Fruit fly (Drosophila melanogaster) whole organism, larva: ENCODE data around the gene fd3F.
A peak's percentile ranks its signal among the peaks of the same experiment; 100 is the strongest.
"Not testable (repeated sequence)": the region's sequence is repeated elsewhere in the genome, so short reads cannot be mapped to it uniquely, and the experiment has no call there.

Experiments
- noc ChIP-seq: fragments of 200-800 bp; sonication (Bioruptor generic); optimal IDR thresholded peaks from 3 replicates; lab custom pipeline; 2019; ENCODE audit warnings: missing biosample characterization, mild to moderate bottlenecking, missing genetic modification characterization, moderate library complexity

Gene fd3F

DNA sequence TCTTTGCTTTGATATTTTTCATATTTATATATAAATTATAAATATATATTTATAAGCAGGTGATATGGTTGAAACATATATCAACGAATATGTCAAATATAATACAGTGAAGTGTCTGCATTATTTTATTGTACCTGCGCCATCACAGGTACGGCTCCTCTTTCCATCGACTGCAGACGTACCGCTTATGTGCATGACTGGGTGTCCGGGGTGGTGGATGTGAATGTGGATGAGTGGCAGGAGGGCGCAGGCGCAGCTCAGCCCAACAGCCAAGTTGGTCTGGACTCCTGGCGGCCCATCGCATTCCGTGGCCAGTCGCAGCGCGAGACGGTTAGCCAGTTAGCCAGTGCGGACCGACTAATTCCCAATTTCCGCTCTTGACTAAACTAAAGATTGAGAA is at the start of gene fd3F:
Gene fd3F (plus strand): TSS at position 301 of the 400 bp plus-strand sequence.
- TF ChIP-seq noc (tag; lab: Kevin White, UChicago) = not testable (repeated sequence)

- peak; percentile 44 for TF ChIP-seq noc (tag; lab: Kevin White, UChicago)
Observed at dm6 chrX:3761318-3762081, 40.6 kb upstream of the fd3F start.

dm6 chrX:3762441-3762840 is 39.7 kb upstream of the fd3F start:
- TF ChIP-seq noc (tag; lab: Kevin White, UChicago) = no peak

- TF ChIP-seq noc (tag; lab: Kevin White, UChicago) = no peak
Observed at dm6 chrX:3762914-3763489, 39.1 kb upstream of the fd3F start.

- TF ChIP-seq noc (tag; lab: Kevin White, UChicago) = no peak
Observed at dm6 chrX:3764223-3764622, 37.9 kb upstream of the fd3F start.

dm6 chrX:3767085-3767484 is 35.0 kb upstream of the fd3F start:
- TF ChIP-seq noc (tag; lab: Kevin White, UChicago) = no peak

DNA sequence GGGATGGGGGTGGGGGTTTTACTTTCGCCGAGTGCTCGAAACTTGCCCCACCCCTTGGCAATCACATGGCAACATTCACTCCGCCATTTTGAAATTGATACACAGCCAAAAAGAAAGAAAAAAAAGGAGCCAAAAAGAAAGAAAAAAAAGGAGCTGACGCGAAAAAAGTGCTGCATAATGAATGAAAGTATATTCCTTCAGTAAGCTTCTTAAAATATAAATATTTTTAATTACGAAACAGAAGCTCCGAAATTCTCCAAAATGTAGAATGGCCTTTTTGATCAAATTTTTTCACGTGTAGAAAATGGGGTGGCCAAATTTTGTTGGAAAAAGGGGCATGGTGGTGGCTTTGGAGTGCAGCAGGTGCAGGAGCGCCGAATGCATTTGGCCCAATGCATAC is 33.9 kb upstream of the fd3F start:
- TF ChIP-seq noc (tag; lab: Kevin White, UChicago) = no peak

DNA sequence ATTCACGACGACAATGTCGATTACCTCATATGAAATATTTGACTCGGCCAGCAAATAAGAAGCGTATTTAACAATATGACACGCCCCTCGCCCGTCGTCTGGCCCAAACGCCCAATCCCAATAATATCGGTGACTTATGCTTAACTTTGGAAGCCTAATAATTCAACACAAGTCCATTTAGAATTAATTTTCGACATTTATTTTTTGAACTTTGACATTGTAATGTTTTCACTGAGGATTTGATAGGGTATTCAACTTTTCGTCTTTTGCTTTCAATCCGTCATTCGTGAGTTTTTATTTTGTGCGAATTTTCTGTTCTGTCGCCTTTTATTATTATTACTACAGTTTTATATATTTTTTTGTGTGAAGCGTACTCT is 29.7 kb upstream of the fd3F start:
- peak; percentile 12 for TF ChIP-seq noc (tag; lab: Kevin White, UChicago)

DNA sequence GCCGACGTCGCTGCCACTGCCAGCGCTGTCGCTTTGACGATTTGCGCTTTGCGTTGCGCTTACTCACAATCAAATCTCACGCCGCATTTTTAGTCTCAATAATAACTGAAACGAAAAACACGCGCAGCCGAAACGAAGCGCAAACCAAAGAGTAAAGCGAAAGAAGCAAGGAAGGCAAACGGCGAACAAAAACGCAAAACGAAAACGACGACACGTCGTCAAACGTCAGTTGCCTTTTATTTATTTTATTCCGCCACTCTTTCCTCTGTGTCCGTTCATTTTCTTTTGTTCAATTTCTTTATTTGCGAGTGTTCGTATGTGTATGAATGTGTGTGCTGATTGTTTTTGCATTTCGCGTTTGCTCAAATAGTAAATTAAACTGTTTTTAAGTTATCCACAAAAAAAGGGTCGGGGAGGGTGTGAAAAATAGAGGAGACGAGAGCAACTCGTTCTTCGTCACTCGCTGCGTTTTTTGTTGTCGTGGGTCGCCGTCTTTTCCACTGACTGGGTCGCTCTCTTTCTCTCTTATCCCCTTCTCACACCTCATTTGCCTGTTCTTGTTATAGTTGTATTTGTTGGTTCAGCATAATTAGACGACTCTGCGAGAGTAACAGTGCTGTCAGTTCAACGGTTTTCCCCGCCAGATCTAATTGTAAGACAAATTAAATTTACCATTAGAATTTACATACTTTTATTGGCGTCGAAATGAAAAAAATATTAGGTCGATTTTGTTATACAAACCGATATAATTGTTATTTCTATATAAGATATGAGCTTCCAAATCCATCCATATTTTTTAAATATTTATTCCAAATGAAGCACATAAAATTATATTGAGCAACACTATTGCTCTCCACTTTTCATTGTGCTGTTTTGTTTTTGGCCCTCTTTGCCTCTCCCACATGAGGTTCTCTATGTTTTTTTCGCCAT is 29.0 kb upstream of the fd3F start:
- peak; percentile 94 for TF ChIP-seq noc (tag; lab: Kevin White, UChicago)

- TF ChIP-seq noc (tag; lab: Kevin White, UChicago) = peak; percentile 99
Observed at dm6 chrX:3774277-3774676, 27.8 kb upstream of the fd3F start.

DNA sequence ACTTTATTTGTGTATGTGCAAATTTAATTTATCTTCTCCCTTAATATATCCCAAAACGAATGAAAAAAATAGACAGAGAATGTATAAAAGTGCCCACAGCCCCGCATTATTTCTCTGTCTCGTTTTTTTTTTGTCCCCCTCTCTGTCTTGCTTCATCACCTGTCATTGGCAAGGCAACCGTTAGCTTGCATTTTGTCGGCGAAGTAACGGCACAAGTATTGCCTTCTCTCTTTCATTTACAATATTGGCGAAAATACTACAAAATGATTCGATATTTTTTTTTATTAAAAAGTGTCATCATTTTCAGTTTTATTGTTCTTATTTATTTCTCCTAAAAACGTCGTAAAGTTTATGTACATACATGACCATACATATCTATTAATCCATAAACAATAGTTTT is 27.0 kb upstream of the fd3F start:
- no peak for TF ChIP-seq noc (tag; lab: Kevin White, UChicago)

- TF ChIP-seq noc (tag; lab: Kevin White, UChicago) = peak; percentile 35
Observed at dm6 chrX:3775822-3776668, 26.1 kb upstream of the fd3F start.

DNA sequence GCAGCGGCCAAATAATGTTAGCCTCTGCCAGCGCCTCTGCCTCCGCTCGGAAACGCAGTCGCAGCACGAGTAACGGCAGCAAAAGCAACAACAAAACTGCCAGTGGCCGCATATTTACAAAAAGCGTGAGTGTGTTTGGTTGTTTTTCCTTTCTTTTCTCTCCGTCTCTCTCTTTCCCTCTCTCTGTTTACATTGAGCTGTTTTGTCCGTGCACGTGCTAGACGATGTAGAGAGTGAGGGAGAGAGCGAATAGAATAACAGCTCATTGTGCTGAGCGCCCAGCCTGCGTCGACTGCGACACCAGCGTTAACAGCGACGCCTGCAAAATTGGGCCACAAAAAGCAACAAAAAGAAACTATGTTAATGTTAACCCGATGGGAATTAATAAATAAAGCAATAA is 24.9 kb upstream of the fd3F start:
- TF ChIP-seq noc (tag; lab: Kevin White, UChicago) = peak; percentile 46

dm6 chrX:3778135-3778951 is 23.8 kb upstream of the fd3F start:
- TF ChIP-seq noc (tag; lab: Kevin White, UChicago) = peak; percentile 27
